Worm (Caenorhabditis elegans): ENCODE measurements around the gene zipt-7.1.

Gene zipt-7.1

ce11 chrIV:17249691-17250181, 38.2 kb downstream of the zipt-7.1 start, which contains the start of gene eelo-2:
TSS of gene eelo-2 (plus strand) at chrIV:17250131.
- TF ChIP-seq mls-2 (tag; optimal IDR thresholded peaks at IDR 0.05), result peak; percentile 72
- TF ChIP-seq elt-3 (tag; optimal IDR thresholded peaks at IDR 0.05), result no peak
- peak; percentile 17 for TF ChIP-seq unc-120 (tag; optimal IDR thresholded peaks at IDR 0.05; ENCODE audit: poor library complexity, severe bottlenecking)
- TF ChIP-seq nhr-12 (tag; optimal IDR thresholded peaks at IDR 0.05), result no peak
- TF ChIP-seq ceh-43 (GFP tag; optimal IDR thresholded peaks at IDR 0.05), result peak; percentile 48
- TF ChIP-seq blmp-1 (tag; optimal IDR thresholded peaks at IDR 0.05), result no peak
- peak; percentile 81 for TF ChIP-seq drap-1 (GFP tag; optimal IDR thresholded peaks at IDR 0.05)
- no peak for TF ChIP-seq flh-1 (GFP tag; optimal IDR thresholded peaks at IDR 0.05)
- peak; percentile 91 for TF ChIP-seq lsy-2 (tag; optimal IDR thresholded peaks at IDR 0.05)
- peak; percentile 98 for TF ChIP-seq mep-1 (tag; optimal IDR thresholded peaks at IDR 0.05)
- TF ChIP-seq unc-39 (tag; optimal IDR thresholded peaks at IDR 0.05), result peak; percentile 19
- no peak for TF ChIP-seq ceh-83 (GFP tag; optimal IDR thresholded peaks at IDR 0.05)
- no peak for TF ChIP-seq sem-2 (GFP tag; optimal IDR thresholded peaks at IDR 0.05)
- TF ChIP-seq ceh-39 (tag; optimal IDR thresholded peaks at IDR 0.05), result peak; percentile 80
- peak; percentile 78 for TF ChIP-seq mab-5 (tag; optimal IDR thresholded peaks at IDR 0.05)
- no peak for TF ChIP-seq ham-2 (GFP tag; optimal IDR thresholded peaks at IDR 0.05)
- no peak for TF ChIP-seq zip-8 (tag; optimal IDR thresholded peaks at IDR 0.05)
- TF ChIP-seq nhr-2 (tag; optimal IDR thresholded peaks at IDR 0.05), result peak; percentile 60
- TF ChIP-seq snpc-4 (tag; optimal IDR thresholded peaks at IDR 0.05), result no peak
- TF ChIP-seq lin-32 (GFP tag; optimal IDR thresholded peaks at IDR 0.05), result no peak
- peak; percentile 73 for TF ChIP-seq M03D4.4 (tag; optimal IDR thresholded peaks at IDR 0.05)
- TF ChIP-seq ztf-11 (tag; optimal IDR thresholded peaks at IDR 0.05), result peak; percentile 79
- no peak for TF ChIP-seq nhr-28 (tag; optimal IDR thresholded peaks at IDR 0.05)
- TF ChIP-seq hlh-1 (tag; optimal IDR thresholded peaks at IDR 0.05), result peak; percentile 73
- TF ChIP-seq lin-13 (tag; optimal IDR thresholded peaks at IDR 0.05), result peak; percentile 99
- TF ChIP-seq nhr-76 (tag; optimal IDR thresholded peaks at IDR 0.05), result no peak
- TF ChIP-seq unc-62 (GFP tag; optimal IDR thresholded peaks at IDR 0.05), result peak; percentile 71
- no peak for TF ChIP-seq bed-3 (GFP tag; optimal IDR thresholded peaks at IDR 0.05)
- peak; percentile 97 for TF ChIP-seq nhr-237 (tag; optimal IDR thresholded peaks at IDR 0.05)
- TF ChIP-seq tbx-8 (GFP tag; optimal IDR thresholded peaks at IDR 0.05), result no peak
- TF ChIP-seq pha-4 (tag; optimal IDR thresholded peaks at IDR 0.05), result peak; percentile 99
- peak; percentile 90 for TF ChIP-seq sptf-1 (tag; optimal IDR thresholded peaks at IDR 0.05)
- peak; percentile 81 for TF ChIP-seq cnd-1 (tag; optimal IDR thresholded peaks at IDR 0.05)
- peak; percentile 46 for TF ChIP-seq elt-1 (tag; optimal IDR thresholded peaks at IDR 0.05; ENCODE audit: borderline replicate concordance, insufficient read depth)
- peak; percentile 78 for TF ChIP-seq ces-1 (GFP tag; optimal IDR thresholded peaks at IDR 0.05)

DNA sequence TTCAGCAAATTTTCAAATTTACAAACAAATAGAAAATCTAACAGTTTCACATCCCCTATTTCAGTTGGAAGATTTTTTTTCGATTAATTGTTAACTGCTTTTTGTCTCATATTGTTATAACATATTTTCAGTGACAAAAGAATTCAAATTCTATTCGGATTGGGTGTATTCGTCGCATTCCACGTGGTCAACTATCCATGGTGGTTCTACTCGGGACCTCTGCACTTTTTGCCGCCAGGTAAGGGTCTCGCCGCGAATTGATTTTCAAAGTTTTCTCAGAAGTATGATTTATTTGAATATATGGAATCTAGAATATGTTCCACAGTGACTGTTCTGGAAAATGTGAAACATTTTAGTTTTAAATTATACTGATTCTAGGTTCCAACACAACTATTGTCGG, 39.4 kb downstream of the zipt-7.1 start:
- no peak for TF ChIP-seq mls-2 (tag; optimal IDR thresholded peaks at IDR 0.05)

ce11 chrIV:17247184-17247583, 40.8 kb downstream of the zipt-7.1 start:
- TF ChIP-seq M03D4.4 (tag; optimal IDR thresholded peaks at IDR 0.05) (no peak), elt-1 (tag; optimal IDR thresholded peaks at IDR 0.05; ENCODE audit: borderline replicate concordance, insufficient read depth) (no peak), lin-13 (tag; optimal IDR thresholded peaks at IDR 0.05) (no peak), bed-3 (GFP tag; optimal IDR thresholded peaks at IDR 0.05) (no peak), unc-120 (tag; optimal IDR thresholded peaks at IDR 0.05; ENCODE audit: poor library complexity, severe bottlenecking) (no peak), elt-3 (tag; optimal IDR thresholded peaks at IDR 0.05) (no peak), ham-2 (GFP tag; optimal IDR thresholded peaks at IDR 0.05) (no peak), ceh-83 (GFP tag; optimal IDR thresholded peaks at IDR 0.05) (no peak), unc-39 (tag; optimal IDR thresholded peaks at IDR 0.05) (no peak), sptf-1 (tag; optimal IDR thresholded peaks at IDR 0.05) (no peak), mab-5 (tag; optimal IDR thresholded peaks at IDR 0.05) (no peak), ztf-11 (tag; optimal IDR thresholded peaks at IDR 0.05) (no peak), nhr-76 (tag; optimal IDR thresholded peaks at IDR 0.05) (no peak)

DNA sequence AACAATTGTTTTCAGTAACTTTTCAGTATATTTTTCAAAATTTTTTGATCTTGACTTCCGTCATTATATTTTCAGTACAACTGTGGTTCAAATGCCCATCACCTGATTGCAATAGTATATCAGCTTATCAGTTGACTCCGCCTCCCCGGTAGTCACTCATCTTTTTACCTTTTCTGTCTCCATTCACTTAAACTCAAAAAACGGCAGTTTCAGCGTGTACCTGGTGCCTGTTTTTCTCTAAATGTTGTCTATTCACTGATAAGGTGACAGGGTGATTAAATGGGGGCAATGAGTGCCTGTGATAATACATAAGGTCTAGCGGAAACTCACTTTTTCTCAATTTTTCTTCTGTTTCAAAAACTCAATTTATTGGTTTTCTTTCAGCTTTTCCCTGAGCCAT, 42.7 kb downstream of the zipt-7.1 start, which contains the start of gene ZK550.2:
Gene ZK550.2, plus strand, starts transcription at position 385 of the 400 bp plus-strand sequence.
- TF ChIP-seq cnd-1 (tag; optimal IDR thresholded peaks at IDR 0.05), result no peak
- TF ChIP-seq unc-39 (tag; optimal IDR thresholded peaks at IDR 0.05), result no peak
- no peak for TF ChIP-seq nhr-76 (tag; optimal IDR thresholded peaks at IDR 0.05)
- no peak for TF ChIP-seq bed-3 (GFP tag; optimal IDR thresholded peaks at IDR 0.05)
- no peak for TF ChIP-seq M03D4.4 (tag; optimal IDR thresholded peaks at IDR 0.05)
- TF ChIP-seq unc-62 (GFP tag; optimal IDR thresholded peaks at IDR 0.05), result no peak
- TF ChIP-seq elt-3 (tag; optimal IDR thresholded peaks at IDR 0.05), result no peak
- no peak for TF ChIP-seq snpc-4 (tag; optimal IDR thresholded peaks at IDR 0.05)
- TF ChIP-seq sem-2 (GFP tag; optimal IDR thresholded peaks at IDR 0.05), result no peak
- TF ChIP-seq mls-2 (tag; optimal IDR thresholded peaks at IDR 0.05), result no peak
- TF ChIP-seq ces-1 (GFP tag; optimal IDR thresholded peaks at IDR 0.05), result no peak
- no peak for TF ChIP-seq mep-1 (tag; optimal IDR thresholded peaks at IDR 0.05)
- no peak for TF ChIP-seq ceh-43 (GFP tag; optimal IDR thresholded peaks at IDR 0.05)
- TF ChIP-seq nhr-28 (tag; optimal IDR thresholded peaks at IDR 0.05), result no peak
- TF ChIP-seq mab-5 (tag; optimal IDR thresholded peaks at IDR 0.05), result no peak
- TF ChIP-seq lin-13 (tag; optimal IDR thresholded peaks at IDR 0.05), result no peak
- no peak for TF ChIP-seq lin-32 (GFP tag; optimal IDR thresholded peaks at IDR 0.05)
